In the genomic region with DNA sequence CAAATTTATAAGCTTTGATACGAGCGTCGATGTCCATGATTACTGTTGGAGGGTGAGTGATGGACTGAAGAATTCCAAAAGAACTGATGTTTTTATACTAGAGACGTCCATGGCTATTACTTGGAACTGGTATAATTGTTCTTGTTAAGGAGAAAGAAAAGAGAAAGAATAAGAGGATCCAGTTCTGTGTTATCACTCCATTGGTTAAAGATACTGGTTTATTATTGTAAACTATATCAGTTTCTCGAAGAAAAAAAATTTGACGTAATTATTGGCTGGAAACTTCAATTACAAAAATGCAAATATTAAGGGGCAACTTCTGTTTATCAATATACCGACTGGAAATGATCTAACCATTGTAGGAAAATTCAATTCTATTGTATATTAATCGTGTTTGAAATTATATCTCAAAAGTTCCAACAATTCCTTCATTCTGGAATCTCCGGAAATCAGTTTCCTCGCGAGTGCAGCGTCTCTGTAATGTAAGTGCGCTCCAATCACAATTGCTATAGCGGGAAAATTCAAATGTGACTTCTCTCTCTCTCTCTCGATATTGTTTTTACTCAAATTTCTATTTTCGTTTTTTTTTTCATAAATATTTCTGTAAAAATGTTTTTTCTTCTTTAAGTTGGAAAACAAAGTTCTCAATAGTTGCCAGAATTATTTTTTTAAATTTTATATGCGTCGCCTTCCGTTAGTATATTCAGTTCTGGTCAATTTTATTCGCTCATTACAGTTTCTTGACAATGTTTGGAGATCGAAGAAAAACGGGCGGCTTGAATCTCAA, we compare ENCODE assay signal across 1 worm cellular context.
TF ChIP-seq lines count a peak whose summit lies in the region.

col-2 (minus strand) TSS at position 51 of the 787 bp plus-strand sequence.
ndc-80 (plus strand) TSS at position 737 of the 787 bp plus-strand sequence.

TF ChIP-seq in whole organism, L1 larva, 84 proteins besides CTCF, POLR2A, EP300 and RAD21 (continued from another document):
- TF ChIP-seq nhr-28 (tag; optimal IDR thresholded peaks at IDR 0.05; lab: Kevin White, UChicago) (no peak), ceh-90 (tag; optimal IDR thresholded peaks at IDR 0.05; lab: Kevin White, UChicago) (no peak), rnt-1 (tag; optimal IDR thresholded peaks at IDR 0.05; lab: Kevin White, UChicago) (peak; percentile 88), aha-1 (tag; optimal IDR thresholded peaks at IDR 0.05; lab: Kevin White, UChicago) (no peak), egl-13 (tag; optimal IDR thresholded peaks at IDR 0.05; lab: Kevin White, UChicago) (no peak), nhr-77 (tag; optimal IDR thresholded peaks at IDR 0.05; lab: Kevin White, UChicago) (peak; percentile 73), unc-98 (GFP tag; IDR thresholded peaks at IDR 0.05; lab: Robert Waterston, UW) (no peak), fkh-8 (tag; optimal IDR thresholded peaks at IDR 0.05; lab: Kevin White, UChicago) (peak; percentile 49)
